Worm (Caenorhabditis elegans): Measurements from ENCODE around the gene F22E5.17.
"Not testable (repeated sequence)": the region's sequence is repeated elsewhere in the genome, so short reads cannot be mapped to it uniquely, and the experiment has no call there.

ce11 chrII:2665081-2665480 is 12.8 kb upstream of the F22E5.17 start, which contains the start of gene F22E5.2:
- TF ChIP-seq ztf-4 (tag; optimal IDR thresholded peaks at IDR 0.05); ceh-28 (tag; optimal IDR thresholded peaks at IDR 0.05); unc-39 (tag; optimal IDR thresholded peaks at IDR 0.05); zag-1 (tag; optimal IDR thresholded peaks at IDR 0.05); ztf-11 (tag; optimal IDR thresholded peaks at IDR 0.05); ceh-9 (tag; optimal IDR thresholded peaks at IDR 0.05); elt-1 (tag; optimal IDR thresholded peaks at IDR 0.05); unc-62 (GFP tag; optimal IDR thresholded peaks at IDR 0.05); skn-1 (tag; optimal IDR thresholded peaks at IDR 0.05); mdl-1 (tag; optimal IDR thresholded peaks at IDR 0.05); mml-1 (tag; optimal IDR thresholded peaks at IDR 0.05); elt-3 (tag; optimal IDR thresholded peaks at IDR 0.05): not testable (repeated sequence)
